Fruit fly (Drosophila melanogaster) whole organism, wandering third instar larva: ENCODE data around the gene dgt4.

Experiments used
- Abd-B ChIP-seq: fragments of >200 bp; optimal IDR thresholded peaks from 2 replicates; lab custom pipeline; 2017; ENCODE audit warnings: missing biosample characterization, missing genetic modification characterization
- CG32264 ChIP-seq: fragments of 200-800 bp; sonication (Bioruptor generic); optimal IDR thresholded peaks from 2 replicates; lab custom pipeline; 2016; ENCODE audit warnings: missing biosample characterization, missing genetic modification characterization
- CG9705 ChIP-seq: fragments of 200-800 bp; sonication (Bioruptor generic); optimal IDR thresholded peaks from 2 replicates; lab custom pipeline; 2018; ENCODE audit warnings: missing biosample characterization, mild to moderate bottlenecking, missing genetic modification characterization
- CrebA ChIP-seq: fragments of 200-800 bp; sonication (Bioruptor generic); optimal IDR thresholded peaks from 2 replicates; lab custom pipeline; 2016; ENCODE audit warnings: missing biosample characterization, mild to moderate bottlenecking, missing genetic modification characterization, borderline replicate concordance
- Dfd ChIP-seq: fragments of >200 bp; optimal IDR thresholded peaks from 2 replicates; lab custom pipeline; 2017; ENCODE audit warnings: missing biosample characterization, missing genetic modification characterization
- Dif ChIP-seq: fragments of 200-275, 200-300 bp; sonication (Bioruptor generic); optimal IDR thresholded peaks from 2 replicates; lab custom pipeline; 2018; ENCODE audit warnings: missing biosample characterization, missing genetic modification characterization; ENCODE audit not compliant: partially characterized antibody
- GATAd ChIP-seq: sonication (Bioruptor generic); optimal IDR thresholded peaks from 2 replicates; lab custom pipeline; 2016; ENCODE audit warnings: missing biosample characterization, missing genetic modification characterization
- HLH106 ChIP-seq: fragments of 200-800 bp; optimal IDR thresholded peaks from 3 replicates; lab custom pipeline; 2019; ENCODE audit warnings: missing biosample characterization, mild to moderate bottlenecking, missing genetic modification characterization, moderate library complexity
- Hnf4 ChIP-seq: fragments of 200-800 bp; sonication (Bioruptor generic); optimal IDR thresholded peaks from 2 replicates; lab custom pipeline; 2016; ENCODE audit warnings: missing biosample characterization, mild to moderate bottlenecking, missing genetic modification characterization
- Hr78 ChIP-seq: fragments of >200 bp; optimal IDR thresholded peaks from 2 replicates; lab custom pipeline; 2017; ENCODE audit warnings: missing biosample characterization, missing genetic modification characterization
- Hr83 ChIP-seq: fragments of 200-300 bp; sonication (Bioruptor generic); optimal IDR thresholded peaks from 2 replicates; lab custom pipeline; 2016; ENCODE audit warnings: missing biosample characterization, mild to moderate bottlenecking, missing genetic modification characterization, moderate library complexity; ENCODE audit not compliant: poor library complexity, severe bottlenecking
- Jra ChIP-seq: sonication (Bioruptor generic); optimal IDR thresholded peaks from 2 replicates; lab custom pipeline; 2016; ENCODE audit warnings: missing biosample characterization, missing genetic modification characterization
- Mio ChIP-seq: sonication (Bioruptor generic); optimal IDR thresholded peaks from 2 replicates; lab custom pipeline; 2016; ENCODE audit warnings: missing biosample characterization, missing genetic modification characterization
- Myc ChIP-seq: fragments of >200 bp; optimal IDR thresholded peaks from 2 replicates; lab custom pipeline; 2017
- N ChIP-seq: fragments of >200 bp; optimal IDR thresholded peaks from 2 replicates; lab custom pipeline; 2018; ENCODE audit warnings: missing biosample characterization, missing external identifiers, missing genetic modification characterization
- OdsH ChIP-seq: fragments of 200-800 bp; sonication (Bioruptor generic); optimal IDR thresholded peaks from 2 replicates; lab custom pipeline; 2016; ENCODE audit warnings: missing biosample characterization, mild to moderate bottlenecking, missing genetic modification characterization
- Rel ChIP-seq, 2 experiments: fragments of 200-800 bp; sonication (Bioruptor generic) in 1 of 2; optimal IDR thresholded peaks; 2 replicates in 1 of 2; 3 replicates in 1 of 2; lab custom pipeline; 2016 to 2019; ENCODE audit warnings: mild to moderate bottlenecking in 2 of 2, missing biosample characterization in 2 of 2, missing genetic modification characterization in 2 of 2, moderate library complexity in 1 of 2
- Sp1 ChIP-seq: fragments of 200-800 bp; sonication (Bioruptor generic); optimal IDR thresholded peaks from 3 replicates; lab custom pipeline; 2019; ENCODE audit warnings: missing biosample characterization, mild to moderate bottlenecking, missing genetic modification characterization, moderate library complexity
- Vsx2 ChIP-seq: fragments of 200-300, 225-300 bp; sonication (Bioruptor generic); optimal IDR thresholded peaks from 2 replicates; lab custom pipeline; 2018; ENCODE audit warnings: missing biosample characterization, missing genetic modification characterization; ENCODE audit not compliant: partially characterized antibody
- br ChIP-seq: fragments of 200-800 bp; sonication (Bioruptor generic); optimal IDR thresholded peaks from 2 replicates; lab custom pipeline; 2016; ENCODE audit warnings: missing biosample characterization, missing genetic modification characterization
- brk ChIP-seq: fragments of 200-800 bp; sonication (Bioruptor generic); optimal IDR thresholded peaks from 2 replicates; lab custom pipeline; 2016; ENCODE audit warnings: missing biosample characterization, mild to moderate bottlenecking, missing genetic modification characterization
- dl ChIP-seq, 2 experiments: fragments of 175-275, 200-275 bp in 1 of 2; fragments of 200-275 bp in 1 of 2; sonication (Bioruptor generic); optimal IDR thresholded peaks; lab custom pipeline; 2018; ENCODE audit warnings: mild to moderate bottlenecking in 2 of 2, missing biosample characterization in 2 of 2, missing genetic modification characterization in 2 of 2, moderate library complexity in 2 of 2; ENCODE audit not compliant: partially characterized antibody in 2 of 2, insufficient read depth in 1 of 2
- dmrt93B ChIP-seq: fragments of 200-800 bp; sonication (Bioruptor generic); optimal IDR thresholded peaks from 2 replicates; lab custom pipeline; 2018; ENCODE audit warnings: missing biosample characterization, mild to moderate bottlenecking, missing genetic modification characterization
- dsf ChIP-seq: sonication (Bioruptor generic); optimal IDR thresholded peaks from 2 replicates; lab custom pipeline; 2016; ENCODE audit warnings: missing biosample characterization, missing genetic modification characterization, borderline replicate concordance
- ey ChIP-seq: fragments of 200-800 bp; sonication (Bioruptor generic); optimal IDR thresholded peaks from 2 replicates; lab custom pipeline; 2016; ENCODE audit warnings: missing biosample characterization, missing genetic modification characterization
- foxo ChIP-seq, 2 experiments: fragments of 200-800 bp; sonication (Bioruptor generic); optimal IDR thresholded peaks; 2 replicates in 1 of 2; 3 replicates in 1 of 2; lab custom pipeline; 2016 to 2017; ENCODE audit warnings: missing biosample characterization in 2 of 2, missing genetic modification characterization in 2 of 2
- fru ChIP-seq: fragments of 200-800 bp; sonication (Bioruptor generic); optimal IDR thresholded peaks from 3 replicates; lab custom pipeline; 2016; ENCODE audit warnings: missing biosample characterization, mild to moderate bottlenecking, missing genetic modification characterization
- h ChIP-seq: fragments of 200-800 bp; sonication (Bioruptor generic); optimal IDR thresholded peaks from 3 replicates; lab custom pipeline; 2016; ENCODE audit warnings: missing biosample characterization, mild to moderate bottlenecking, missing genetic modification characterization
- jim ChIP-seq: fragments of 175-275, 200-325 bp; sonication (Bioruptor generic); optimal IDR thresholded peaks from 2 replicates; lab custom pipeline; 2016; ENCODE audit warnings: missing biosample characterization, mild to moderate bottlenecking, missing genetic modification characterization
- lola ChIP-seq: fragments of >200 bp; optimal IDR thresholded peaks from 2 replicates; lab custom pipeline; 2017; ENCODE audit warnings: missing biosample characterization, missing genetic modification characterization
- pan ChIP-seq: fragments of >200 bp; optimal IDR thresholded peaks from 2 replicates; lab custom pipeline; 2017
- psq ChIP-seq: fragments of 200-800 bp; sonication (Bioruptor generic); optimal IDR thresholded peaks from 3 replicates; lab custom pipeline; 2017; ENCODE audit warnings: missing biosample characterization, mild to moderate bottlenecking, missing genetic modification characterization, moderate library complexity
- rgr ChIP-seq: fragments of 200-800 bp; sonication (Bioruptor generic); optimal IDR thresholded peaks from 3 replicates; lab custom pipeline; 2016; ENCODE audit warnings: missing biosample characterization, mild to moderate bottlenecking, missing genetic modification characterization
- sage ChIP-seq: fragments of 200-800 bp; sonication (Bioruptor generic); optimal IDR thresholded peaks from 2 replicates; lab custom pipeline; 2016; ENCODE audit warnings: missing biosample characterization, mild to moderate bottlenecking, missing genetic modification characterization
- sv ChIP-seq: fragments of 200-800 bp; sonication (Bioruptor generic); optimal IDR thresholded peaks from 3 replicates; lab custom pipeline; 2016; ENCODE audit warnings: missing biosample characterization, missing genetic modification characterization
- tai ChIP-seq: sonication (Bioruptor generic); optimal IDR thresholded peaks from 2 replicates; lab custom pipeline; 2016; ENCODE audit warnings: missing biosample characterization, missing genetic modification characterization
- usp ChIP-seq: fragments of >200 bp; optimal IDR thresholded peaks from 2 replicates; lab custom pipeline; 2017; ENCODE audit warnings: missing biosample characterization, missing genetic modification characterization
- woc ChIP-seq: sonication (Bioruptor generic); optimal IDR thresholded peaks from 2 replicates; lab custom pipeline; 2016; ENCODE audit warnings: missing biosample characterization, mild to moderate bottlenecking, missing genetic modification characterization

dgt4 gene

DNA sequence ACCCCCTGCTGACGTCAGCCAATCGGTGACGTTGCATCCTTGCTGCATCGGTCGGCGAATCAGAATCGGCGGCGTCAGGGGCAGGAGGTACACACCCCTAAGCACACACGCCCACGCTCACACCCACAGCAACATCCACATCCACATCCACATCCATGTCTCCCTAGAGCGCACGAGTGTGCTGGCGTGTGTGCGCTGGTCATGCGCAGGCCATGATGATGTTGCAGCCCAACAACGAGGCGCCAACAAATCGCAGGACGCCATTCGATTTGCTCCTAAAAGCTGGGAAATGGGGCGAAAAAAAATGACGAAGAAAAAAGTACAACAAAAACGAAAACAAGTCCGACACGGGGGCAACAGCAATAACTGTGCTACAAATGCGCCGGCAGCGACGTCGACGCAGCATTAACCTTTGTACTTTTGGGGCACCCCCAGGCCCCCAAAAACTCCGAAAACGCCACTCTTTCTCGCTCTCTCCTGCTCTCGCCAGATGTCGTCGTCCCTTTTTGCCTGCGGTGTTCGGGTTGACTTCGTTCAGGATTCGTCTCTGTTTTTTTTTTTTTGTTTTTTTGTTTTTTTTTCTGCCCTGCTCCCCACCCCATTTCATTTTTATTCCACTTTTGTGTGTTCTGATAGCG, 24.4 kb upstream of the dgt4 start:
- TF ChIP-seq Dfd (GFP tag; lab: Kevin White, UChicago), result no peak

DNA sequence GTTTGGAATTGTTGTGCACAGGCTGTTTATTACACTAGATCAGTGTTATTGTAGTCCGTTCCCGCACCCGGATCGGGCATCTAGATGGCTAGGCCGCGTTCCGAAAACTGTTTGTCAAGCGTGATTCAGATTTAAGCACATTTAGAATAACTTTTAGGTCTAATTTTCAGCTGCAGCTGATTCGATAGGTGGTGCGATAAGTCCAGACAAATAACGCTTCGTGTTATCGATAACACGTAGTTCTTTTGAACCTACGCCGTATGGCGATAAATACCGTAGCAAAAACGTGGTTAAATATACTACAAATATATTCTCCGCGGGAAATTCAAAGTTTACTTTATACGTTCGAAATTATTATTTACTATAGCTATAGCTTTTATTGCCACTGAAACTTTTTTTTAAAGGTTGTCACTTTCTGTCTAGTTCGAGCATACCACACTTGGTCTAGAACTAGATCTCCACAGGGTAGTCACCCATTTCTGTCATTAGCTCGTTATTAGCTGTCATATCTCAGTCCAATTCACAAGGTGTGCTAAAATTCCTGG, 12.6 kb upstream of the dgt4 start, which contains the start of the genes Cmtr1 and CG15375:
Gene Cmtr1 (minus strand): TSS at position 208 of the 545 bp plus-strand sequence.
Gene CG15375 (plus strand): TSS at position 495 of the 545 bp plus-strand sequence.
- no peak for TF ChIP-seq brk (GFP tag; lab: Kevin White, UChicago)
- no peak for TF ChIP-seq sv
- TF ChIP-seq OdsH (GFP tag; lab: Kevin White, UChicago), result no peak
- TF ChIP-seq Dfd (GFP tag; lab: Kevin White, UChicago), result no peak
- no peak for TF ChIP-seq Sp1 (GFP tag; lab: Kevin White, UChicago)

DNA sequence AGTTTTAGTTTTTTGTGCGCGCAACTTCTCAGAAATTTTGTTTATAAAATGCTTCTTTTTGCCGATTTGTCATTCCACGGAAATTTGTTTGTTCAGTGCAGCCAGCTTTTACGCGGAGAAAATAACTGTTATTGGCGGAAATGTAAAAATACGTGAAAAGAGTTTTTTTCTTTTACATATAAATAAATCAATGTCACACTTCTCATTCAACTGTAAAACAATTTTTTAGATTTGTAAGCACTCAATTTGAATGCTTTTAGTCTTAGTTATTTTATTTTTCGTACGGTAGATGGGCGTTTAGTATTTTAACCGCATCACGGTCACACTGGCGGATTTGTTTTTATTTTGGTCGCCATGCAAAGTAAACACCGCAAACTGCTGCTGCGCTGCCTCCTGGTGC, 9.4 kb upstream of the dgt4 start, which contains the start of the genes Xpac and brn:
Gene Xpac (minus strand): TSS at position 66 of the 400 bp plus-strand sequence.
Gene brn (plus strand): TSS at position 211 of the 400 bp plus-strand sequence.
- TF ChIP-seq Rel (GFP tag; optimal IDR thresholded peaks at IDR 0.05; lab: Kevin White, UChicago), result no peak
- TF ChIP-seq Rel (tag; optimal IDR thresholded peaks at IDR 0.05; lab: Kevin White, UChicago), result peak; percentile 3
- TF ChIP-seq Sp1 (GFP tag; lab: Kevin White, UChicago), result no peak
- TF ChIP-seq, all 38 proteins: peak for 1

DNA sequence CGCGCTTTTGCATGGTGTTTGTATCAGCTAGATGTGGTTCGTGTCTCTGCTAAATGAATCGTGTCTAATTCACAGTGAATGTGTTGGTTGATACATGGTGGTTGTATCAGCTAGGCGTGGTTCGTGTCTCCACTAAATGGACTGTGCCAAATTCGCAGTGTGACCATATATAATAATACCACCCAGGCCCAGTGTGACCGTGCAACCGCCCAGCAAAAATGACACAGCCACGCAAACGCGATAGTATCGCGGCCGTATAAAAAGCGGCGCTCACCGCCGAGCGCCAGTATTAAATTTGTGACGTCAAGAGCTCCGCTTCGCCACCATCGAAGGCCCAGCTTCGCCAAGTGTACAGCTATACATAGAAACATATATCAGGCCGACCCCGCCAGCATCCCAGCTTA, 7.7 kb upstream of the dgt4 start, which contains the start of gene cib:
Gene cib (plus strand): TSS at position 284 of the 404 bp plus-strand sequence.
- TF ChIP-seq psq (GFP tag; lab: Kevin White, UChicago) (peak; percentile 4), fru (GFP tag; lab: Kevin White, UChicago) (peak; percentile 66), br (GFP tag; lab: Kevin White, UChicago) (peak; percentile 38), brk (GFP tag; lab: Kevin White, UChicago) (no peak), N (GFP tag; lab: Kevin White, UChicago) (no peak), usp (GFP tag; lab: Kevin White, UChicago) (no peak), Sp1 (GFP tag; lab: Kevin White, UChicago) (peak; percentile 62), Mio (no peak), lola (GFP tag; lab: Kevin White, UChicago) (no peak), CG32264 (GFP tag; lab: Kevin White, UChicago) (no peak), Vsx2 (no peak), sage (no peak), jim (GFP tag; lab: Kevin White, UChicago) (no peak), tai (no peak), Abd-B (no peak), dl (GFP tag; optimal IDR thresholded peaks at IDR 0.05; lab: Kevin White, UChicago; ENCODE audit: insufficient read depth in 1 of 2, partially characterized antibody in 2 of 2) (no peak), CrebA (no peak), Dif (peak; percentile 36), Jra (GFP tag; lab: Kevin White, UChicago) (peak; percentile 7), Dfd (GFP tag; lab: Kevin White, UChicago) (no peak), Hr78 (GFP tag; lab: Kevin White, UChicago) (no peak), CG9705 (GFP tag; lab: Kevin White, UChicago) (peak; percentile 28), dmrt93B (no peak), sv (no peak), rgr (GFP tag; lab: Kevin White, UChicago) (peak; percentile 65), dsf (GFP tag; lab: Kevin White, UChicago) (no peak), pan (lab: Kevin White, UChicago) (no peak), HLH106 (tag; lab: Kevin White, UChicago) (peak; percentile 13), h (GFP tag; lab: Kevin White, UChicago) (peak; percentile 28), Myc (peak; percentile 9), Hr83 (no peak), woc (GFP tag; lab: Kevin White, UChicago) (no peak), ey (GFP tag; lab: Kevin White, UChicago) (no peak), Hnf4 (GFP tag; lab: Kevin White, UChicago) (no peak), foxo (GFP tag; optimal IDR thresholded peaks at IDR 0.05; lab: Kevin White, UChicago) (peak in 1 of 2 experiments; percentile 64), GATAd (GFP tag; lab: Kevin White, UChicago) (no peak), OdsH (GFP tag; lab: Kevin White, UChicago) (peak; percentile 37), Rel (GFP tag; optimal IDR thresholded peaks at IDR 0.05; lab: Kevin White, UChicago) (no peak), Rel (tag; optimal IDR thresholded peaks at IDR 0.05; lab: Kevin White, UChicago) (peak; percentile 74)
